Worm (Caenorhabditis elegans) whole organism, young adult: ENCODE measurements around the gene syx-18.

ENCODE experiments used
- B0336.3 ChIP-seq: fragments of 200-800 bp; sonication (Bioruptor generic); IDR thresholded peaks from 2 replicates; pipeline ENCODE4 v1.3.6; 2022; ENCODE audit warnings: missing genetic modification characterization, missing compliant biosample characterization
- C06A6.2 ChIP-seq: fragments of 200-800 bp; sonication (Bioruptor generic); conservative IDR thresholded peaks from 2 replicates; pipeline ENCODE4 v1.3.6; 2022; ENCODE audit warnings: missing genetic modification characterization, missing compliant biosample characterization
- C17E4.6 ChIP-seq: fragments of 200-800 bp; sonication (Bioruptor generic); IDR thresholded peaks from 2 replicates; pipeline ENCODE4 v1.3.6; 2022; ENCODE audit warnings: missing genetic modification reagents, missing genetic modification characterization, missing compliant biosample characterization
- F10E7.11 ChIP-seq: sonication (generic microtip); optimal IDR thresholded peaks from 2 replicates; lab custom pipeline; 2017; ENCODE audit warnings: mild to moderate bottlenecking, missing genetic modification characterization, moderate library complexity, missing compliant biosample characterization
- F22D6.2 ChIP-seq: sonication (generic microtip); optimal IDR thresholded peaks from 2 replicates; lab custom pipeline; 2016; ENCODE audit warnings: mild to moderate bottlenecking, missing genetic modification characterization, missing compliant biosample characterization
- F37B4.10 ChIP-seq: fragments of 200-800 bp; sonication (Bioruptor generic); IDR thresholded peaks from 2 replicates; pipeline ENCODE4 v1.3.6; 2022; ENCODE audit warnings: missing genetic modification characterization, missing compliant biosample characterization
- F39B2.1 ChIP-seq: fragments of 200-800 bp; sonication (Bioruptor generic); IDR thresholded peaks from 2 replicates; pipeline ENCODE4 v1.3.6; 2022; ENCODE audit warnings: missing genetic modification reagents, missing genetic modification characterization, missing compliant biosample characterization
- F52B5.7 ChIP-seq: sonication (generic microtip); optimal IDR thresholded peaks from 2 replicates; lab custom pipeline; 2016; ENCODE audit warnings: mild to moderate bottlenecking, missing genetic modification characterization, missing compliant biosample characterization
- F55B11.4 ChIP-seq: sonication (generic microtip); optimal IDR thresholded peaks from 2 replicates; lab custom pipeline; 2016; ENCODE audit warnings: missing compliant biosample characterization, missing genetic modification characterization, borderline replicate concordance; ENCODE audit not compliant: insufficient read depth
- F57A8.1 ChIP-seq: fragments of 200-800 bp; sonication (Bioruptor generic); optimal IDR thresholded peaks from 2 replicates; lab custom pipeline; 2018; ENCODE audit warnings: mild to moderate bottlenecking, missing genetic modification characterization, moderate library complexity, missing compliant biosample characterization
- T07F8.4 ChIP-seq: sonication (generic microtip); optimal IDR thresholded peaks from 2 replicates; lab custom pipeline; 2016; ENCODE audit warnings: mild to moderate bottlenecking, missing genetic modification characterization, moderate library complexity, missing compliant biosample characterization
- Y56A3A.18 ChIP-seq: fragments of 200-800 bp; sonication (Bioruptor generic); IDR thresholded peaks from 2 replicates; pipeline ENCODE4 v1.3.6; 2022; ENCODE audit warnings: missing genetic modification reagents, missing genetic modification characterization, missing compliant biosample characterization
- Y79H2A.3 ChIP-seq: fragments of 200-800 bp; sonication (Bioruptor generic); conservative IDR thresholded peaks from 2 replicates; pipeline ENCODE4 v1.3.6; 2022; ENCODE audit warnings: missing genetic modification reagents, missing genetic modification characterization, missing compliant biosample characterization
- Y95B8A.8 ChIP-seq: fragments of 200-800 bp; sonication (Bioruptor generic); IDR thresholded peaks from 2 replicates; pipeline ENCODE4 v1.3.6; 2022; ENCODE audit warnings: missing genetic modification reagents, missing genetic modification characterization, missing compliant biosample characterization
- ama-1 ChIP-seq, 3 experiments: fragments of 150-350 bp in 1 of 3; sonication (generic microtip) in 2 of 3; optimal IDR thresholded peaks; 2 replicates each; lab custom pipeline; 2014 to 2018; ENCODE audit warnings: missing biosample characterization in 2 of 3, missing genetic modification characterization in 2 of 3, missing genetic modification reagents in 2 of 3
- attf-5 ChIP-seq: fragments of 200-800 bp; sonication (Bioruptor generic); optimal IDR thresholded peaks from 2 replicates; lab custom pipeline; 2018; ENCODE audit warnings: mild to moderate bottlenecking, missing genetic modification characterization, missing compliant biosample characterization
- bed-1 ChIP-seq: fragments of 200-800 bp; sonication (Bioruptor generic); IDR thresholded peaks from 2 replicates; pipeline ENCODE4 v1.3.6; 2022; ENCODE audit warnings: missing genetic modification reagents, missing genetic modification characterization, missing compliant biosample characterization
- cebp-2 ChIP-seq: fragments of 200-800 bp; sonication (Bioruptor generic); IDR thresholded peaks from 2 replicates; pipeline ENCODE4 v1.3.6; 2022; ENCODE audit warnings: missing genetic modification characterization, missing compliant biosample characterization
- ceh-27 ChIP-seq: fragments of 200-800 bp; sonication (Bioruptor generic); optimal IDR thresholded peaks from 2 replicates; lab custom pipeline; 2018; ENCODE audit warnings: mild to moderate bottlenecking, missing genetic modification characterization, moderate library complexity, missing compliant biosample characterization
- ceh-58 ChIP-seq: fragments of 200-800 bp; sonication (Bioruptor generic); IDR thresholded peaks from 2 replicates; pipeline ENCODE4 v1.3.6; 2022; ENCODE audit warnings: missing genetic modification characterization, missing compliant biosample characterization
- dpff-1 ChIP-seq: sonication (generic microtip); optimal IDR thresholded peaks from 2 replicates; lab custom pipeline; 2017; ENCODE audit warnings: mild to moderate bottlenecking, missing genetic modification characterization, missing compliant biosample characterization
- dpl-1 ChIP-seq: fragments of 150-350 bp; optimal IDR thresholded peaks from 2 replicates; lab custom pipeline; 2014; ENCODE audit warnings: missing biosample characterization, missing genetic modification reagents, missing genetic modification characterization
- him-1 ChIP-seq: sonication (generic microtip); optimal IDR thresholded peaks from 2 replicates; lab custom pipeline; 2016; ENCODE audit warnings: missing genotype, missing genetic modification reagents, missing genetic modification characterization, missing compliant biosample characterization
- hlh-26 ChIP-seq: fragments of 200-800 bp; sonication (Bioruptor generic); conservative IDR thresholded peaks from 2 replicates; pipeline ENCODE4 v1.3.6; 2022; ENCODE audit warnings: missing genetic modification reagents, missing genetic modification characterization, missing compliant biosample characterization
- hmg-20 ChIP-seq: fragments of 200-800 bp; sonication (Bioruptor generic); IDR thresholded peaks from 2 replicates; pipeline ENCODE4 v1.3.6; 2022; ENCODE audit warnings: missing genetic modification reagents, missing genetic modification characterization, missing compliant biosample characterization
- hrde-1 ChIP-seq: sonication (generic microtip); optimal IDR thresholded peaks from 2 replicates; lab custom pipeline; 2016; ENCODE audit warnings: missing genetic modification characterization, mild to moderate bottlenecking, missing compliant biosample characterization, moderate library complexity, missing genotype, missing genetic modification reagents, borderline replicate concordance
- let-607 ChIP-seq, 2 experiments: fragments of 200-800 bp in 1 of 2; sonication (Bioruptor generic) in 1 of 2; sonication (generic microtip) in 1 of 2; optimal IDR thresholded peaks; 2 replicates each; lab custom pipeline; 2016 to 2018; ENCODE audit warnings: mild to moderate bottlenecking in 2 of 2, missing compliant biosample characterization in 2 of 2, missing genetic modification characterization in 2 of 2, moderate library complexity in 2 of 2, missing genotype in 1 of 2
- lin-26 ChIP-seq: fragments of 200-800 bp; sonication (Bioruptor generic); IDR thresholded peaks from 2 replicates; pipeline ENCODE4 v1.3.6; 2022; ENCODE audit warnings: missing genetic modification reagents, missing genetic modification characterization, missing compliant biosample characterization
- lin-35 ChIP-seq, 3 experiments: fragments of 150-350 bp in 2 of 3; sonication (generic microtip) in 1 of 3; optimal IDR thresholded peaks; 2 replicates each; lab custom pipeline; 2014 to 2018; ENCODE audit warnings: missing biosample characterization in 3 of 3, missing genetic modification characterization in 3 of 3, missing genetic modification reagents in 3 of 3
- lsl-1 ChIP-seq: fragments of 200-800 bp; sonication (Bioruptor generic); optimal IDR thresholded peaks from 2 replicates; lab custom pipeline; 2018; ENCODE audit warnings: mild to moderate bottlenecking, missing genetic modification characterization, moderate library complexity, missing compliant biosample characterization
- lsy-27 ChIP-seq: sonication (generic microtip); optimal IDR thresholded peaks from 2 replicates; lab custom pipeline; 2017; ENCODE audit warnings: missing genetic modification characterization, mild to moderate bottlenecking, missing compliant biosample characterization, antibody characterized with exemption, missing genotype, borderline replicate concordance; ENCODE audit not compliant: insufficient read depth
- madf-3 ChIP-seq: fragments of 200-800 bp; sonication (Bioruptor generic); IDR thresholded peaks from 2 replicates; pipeline ENCODE4 v1.3.6; 2022; ENCODE audit warnings: missing genetic modification reagents, missing genetic modification characterization, missing compliant biosample characterization
- madf-6 ChIP-seq: fragments of 200-800 bp; sonication (Bioruptor generic); IDR thresholded peaks from 2 replicates; pipeline ENCODE4 v1.3.6; 2022; ENCODE audit warnings: missing genetic modification reagents, missing genetic modification characterization, missing compliant biosample characterization
- nfya-1 ChIP-seq: sonication (generic microtip); optimal IDR thresholded peaks from 2 replicates; lab custom pipeline; 2017; ENCODE audit warnings: antibody characterized with exemption, missing compliant biosample characterization, missing genetic modification characterization, borderline replicate concordance; ENCODE audit not compliant: insufficient read depth
- nfya-2 ChIP-seq: fragments of 200-800 bp; sonication (Bioruptor generic); IDR thresholded peaks from 2 replicates; pipeline ENCODE4 v1.3.6; 2022; ENCODE audit warnings: missing genetic modification reagents, missing genetic modification characterization, missing compliant biosample characterization
- nhr-27 ChIP-seq: fragments of 200-800 bp; sonication (Bioruptor generic); optimal IDR thresholded peaks from 2 replicates; lab custom pipeline; 2018; ENCODE audit warnings: mild to moderate bottlenecking, missing genetic modification characterization, moderate library complexity, missing compliant biosample characterization
- rec-8 ChIP-seq, 2 experiments: sonication (generic microtip); optimal IDR thresholded peaks; 2 replicates each; lab custom pipeline; 2016; ENCODE audit warnings: mild to moderate bottlenecking in 2 of 2, missing genetic modification characterization in 2 of 2, missing genetic modification reagents in 2 of 2, missing genotype in 2 of 2, missing biosample characterization in 1 of 2, missing compliant biosample characterization in 1 of 2, moderate library complexity in 1 of 2
- sea-2 ChIP-seq: fragments of 200-800 bp; sonication (Bioruptor generic); IDR thresholded peaks from 2 replicates; pipeline ENCODE4 v1.3.6; 2022; ENCODE audit warnings: missing genetic modification characterization, missing compliant biosample characterization
- snpc-1.1 ChIP-seq: sonication (generic microtip); optimal IDR thresholded peaks from 2 replicates; lab custom pipeline; 2017; ENCODE audit warnings: missing genetic modification characterization, mild to moderate bottlenecking, missing compliant biosample characterization, antibody characterized with exemption, moderate library complexity, missing genotype, missing genetic modification reagents; ENCODE audit not compliant: insufficient read depth
- snpc-4 ChIP-seq, 5 experiments: fragments of 150-350 bp in 1 of 5; sonication (generic microtip) in 4 of 5; optimal IDR thresholded peaks; 2 replicates each; lab custom pipeline; 2014 to 2018; ENCODE audit warnings: missing genetic modification characterization in 5 of 5, missing biosample characterization in 3 of 5, antibody characterized with exemption in 2 of 5, mild to moderate bottlenecking in 2 of 5, missing compliant biosample characterization in 2 of 5, missing genotype in 2 of 5, moderate library complexity in 2 of 5, missing genetic modification reagents in 1 of 5
- somi-1 ChIP-seq: fragments of 200-800 bp; sonication (Bioruptor generic); optimal IDR thresholded peaks from 2 replicates; lab custom pipeline; 2018; ENCODE audit warnings: mild to moderate bottlenecking, missing genetic modification characterization, missing compliant biosample characterization
- tlf-1 ChIP-seq: fragments of 200-800 bp; sonication (Bioruptor generic); optimal IDR thresholded peaks from 2 replicates; lab custom pipeline; 2018; ENCODE audit warnings: mild to moderate bottlenecking, missing genetic modification characterization, missing compliant biosample characterization
- ztf-22 ChIP-seq: fragments of 200-800 bp; sonication (Bioruptor generic); optimal IDR thresholded peaks from 2 replicates; lab custom pipeline; 2018; ENCODE audit warnings: mild to moderate bottlenecking, missing genetic modification characterization, moderate library complexity, missing compliant biosample characterization
- ztf-25 ChIP-seq: fragments of 200-800 bp; sonication (Bioruptor generic); IDR thresholded peaks from 2 replicates; pipeline ENCODE4 v1.3.6; 2022; ENCODE audit warnings: missing genetic modification reagents, missing genetic modification characterization, missing compliant biosample characterization
- ztf-26 ChIP-seq: sonication (generic microtip); optimal IDR thresholded peaks from 2 replicates; lab custom pipeline; 2017; ENCODE audit warnings: missing genetic modification characterization, missing compliant biosample characterization

syx-18 gene

ce11 chrV:6655174-6655573, at the start of gene syx-18 (continued):
- TF ChIP-seq him-1 (tag; lab: Kevin White, UChicago), result peak; percentile 11
- no peak for TF ChIP-seq tlf-1 (GFP tag; lab: Kevin White, UChicago)
- TF ChIP-seq ceh-27 (GFP tag; lab: Kevin White, UChicago), result no peak
- no peak for TF ChIP-seq F10E7.11 (tag; lab: Kevin White, UChicago)
- no peak for TF ChIP-seq rec-8 (tag; optimal IDR thresholded peaks at IDR 0.05; lab: Kevin White, UChicago)
- TF ChIP-seq lin-35 (GFP tag; optimal IDR thresholded peaks at IDR 0.05; lab: Kevin White, UChicago), result peak in 2 of 3 experiments; percentile 33 to 43
- TF ChIP-seq Y95B8A.8, result no peak
- TF ChIP-seq nfya-2 (GFP tag; lab: Robert Waterston, UW), result no peak
- no peak for TF ChIP-seq F37B4.10 (GFP tag; lab: Robert Waterston, UW)
- TF ChIP-seq F52B5.7 (tag; lab: Kevin White, UChicago), result no peak
- TF ChIP-seq T07F8.4, result no peak
- no peak for TF ChIP-seq hrde-1

ce11 chrV:6704482-6704881, 49.2 kb upstream of the syx-18 start:
- TF ChIP-seq ztf-22, result no peak
- no peak for TF ChIP-seq cebp-2
- TF ChIP-seq dpff-1 (tag; lab: Kevin White, UChicago), result no peak
- no peak for TF ChIP-seq let-607 (tag; optimal IDR thresholded peaks at IDR 0.05; lab: Kevin White, UChicago)
- TF ChIP-seq sea-2 (GFP tag; lab: Robert Waterston, UW), result no peak
- TF ChIP-seq C06A6.2 (GFP tag; lab: Robert Waterston, UW), result no peak
- 0 out of 2 replicates have a peak, but pooled peaks have one; percentile 7 for TF ChIP-seq Y95B8A.8
- no peak for TF ChIP-seq nfya-1
- TF ChIP-seq madf-3 (GFP tag; lab: Robert Waterston, UW), result no peak
- TF ChIP-seq ceh-58, result no peak
- no peak for TF ChIP-seq lsl-1 (GFP tag; lab: Kevin White, UChicago)
- peak; percentile 55; the same call in 1 of the 2 replicates for TF ChIP-seq madf-6 (GFP tag; lab: Robert Waterston, UW)
- no peak for TF ChIP-seq ztf-26
- TF ChIP-seq ama-1 (optimal IDR thresholded peaks at IDR 0.05; lab: Kevin White, UChicago), result no peak
- TF ChIP-seq ama-1 (GFP tag; optimal IDR thresholded peaks at IDR 0.05; lab: Kevin White, UChicago), result no peak
- no peak for TF ChIP-seq snpc-1.1 (tag; lab: Kevin White, UChicago)
- TF ChIP-seq Y56A3A.18 (GFP tag; lab: Robert Waterston, UW), result no peak
- TF ChIP-seq attf-5 (GFP tag; lab: Kevin White, UChicago), result no peak
- TF ChIP-seq bed-1, result no peak
- TF ChIP-seq nhr-27, result no peak
- no peak for TF ChIP-seq lsy-27 (tag; lab: Kevin White, UChicago)
- no peak for TF ChIP-seq somi-1 (GFP tag; lab: Kevin White, UChicago)
- TF ChIP-seq F55B11.4 (tag; lab: Kevin White, UChicago), result no peak
- no peak for TF ChIP-seq him-1 (tag; lab: Kevin White, UChicago)
- no peak for TF ChIP-seq F52B5.7 (tag; lab: Kevin White, UChicago)
- TF ChIP-seq F39B2.1 (GFP tag; lab: Robert Waterston, UW), result no peak
- TF ChIP-seq hmg-20 (GFP tag; lab: Robert Waterston, UW), result no peak
- TF ChIP-seq dpl-1 (GFP tag; lab: Kevin White, UChicago), result no peak
- no peak for TF ChIP-seq Y79H2A.3 (GFP tag; lab: Robert Waterston, UW)
- peak; percentile 28; the same call in 1 of the 2 replicates for TF ChIP-seq lin-26
- no peak for TF ChIP-seq hlh-26 (GFP tag; lab: Robert Waterston, UW)
- TF ChIP-seq snpc-4 (GFP tag; optimal IDR thresholded peaks at IDR 0.05; lab: Kevin White, UChicago), result no peak
- TF ChIP-seq snpc-4 (tag; optimal IDR thresholded peaks at IDR 0.05; lab: Kevin White, UChicago), result no peak
- TF ChIP-seq C17E4.6 (GFP tag; lab: Robert Waterston, UW), result no peak
- no peak for TF ChIP-seq F57A8.1 (GFP tag; lab: Kevin White, UChicago)
- TF ChIP-seq F22D6.2 (tag; lab: Kevin White, UChicago), result no peak
- no peak for TF ChIP-seq ztf-25
- TF ChIP-seq B0336.3 (GFP tag; lab: Robert Waterston, UW), result peak; percentile 58; the same call in 1 of the 2 replicates
